Fruit fly (Drosophila melanogaster): ENCODE measurements around the gene grn.

Gene grn

DNA sequence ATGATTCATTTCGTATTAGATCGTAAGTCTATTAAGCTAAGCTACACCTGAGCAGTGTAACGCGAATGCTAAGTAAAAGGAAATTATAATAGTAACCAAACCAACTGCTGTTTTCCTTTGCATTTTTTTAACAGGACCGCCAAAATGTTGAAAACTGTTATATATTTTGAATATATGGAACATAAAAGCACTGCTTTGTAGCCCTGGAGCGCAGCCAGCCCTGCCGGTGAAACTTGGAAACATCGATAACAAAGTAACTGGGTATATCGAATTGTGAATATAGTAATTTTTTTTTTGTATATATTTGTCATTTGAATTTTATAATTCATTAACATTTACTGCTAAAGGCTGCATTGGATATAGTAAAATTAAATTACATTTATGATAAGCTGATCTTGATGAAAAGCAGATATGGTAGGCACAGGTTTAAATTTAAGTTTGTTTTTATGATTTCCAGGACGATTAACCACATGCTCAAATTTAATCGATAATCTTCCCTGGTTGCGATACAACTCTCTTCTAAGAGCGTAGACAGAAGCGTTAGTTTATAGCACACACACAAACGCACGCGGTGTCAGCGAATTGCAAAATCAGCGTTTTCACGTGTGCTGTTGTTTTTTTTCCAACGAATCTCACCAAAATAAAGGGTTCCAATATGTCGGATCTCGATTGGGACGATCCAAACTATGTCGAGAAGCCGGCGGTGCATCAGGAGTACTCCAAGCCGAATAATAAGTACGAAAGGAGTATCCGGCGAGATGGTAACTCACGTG lies 58.9 kb downstream of the grn start, which contains the start of gene CG7878 (continued):
- peak; percentile 58 for TF ChIP-seq CG17829 (tag; optimal IDR thresholded peaks at IDR 0.05)
- peak; percentile 90 for TF ChIP-seq HLH4C (GFP tag; IDR thresholded peaks at IDR 0.05; ENCODE audit: partially characterized antibody)
- TF ChIP-seq CG31388 (GFP tag; optimal IDR thresholded peaks at IDR 0.05), result no peak
- peak; percentile 27 for TF ChIP-seq CG1602 (GFP tag; optimal IDR thresholded peaks at IDR 0.05)
- no peak for TF ChIP-seq D (optimal IDR thresholded peaks at IDR 0.05)
- no peak for TF ChIP-seq D (GFP tag; optimal IDR thresholded peaks at IDR 0.05)
- TF ChIP-seq Usf (GFP tag; optimal IDR thresholded peaks at IDR 0.05), result peak; percentile 14
- TF ChIP-seq pnt (GFP tag; optimal IDR thresholded peaks at IDR 0.05), result peak; percentile 30
- peak; percentile 2 for TF ChIP-seq mirr (GFP tag; optimal IDR thresholded peaks at IDR 0.05)
- TF ChIP-seq scrt (GFP tag; optimal IDR thresholded peaks at IDR 0.05), result peak; percentile 52
- no peak for TF ChIP-seq esg (GFP tag; conservative IDR thresholded peaks at IDR 0.05)
- no peak for TF ChIP-seq hkb (optimal IDR thresholded peaks at IDR 0.05)
- peak; percentile 59 for TF ChIP-seq hkb (GFP tag; IDR thresholded peaks at IDR 0.05)
- peak; percentile 81 for TF ChIP-seq CG12659 (GFP tag; optimal IDR thresholded peaks at IDR 0.05)
- TF ChIP-seq CG15696 (tag; optimal IDR thresholded peaks at IDR 0.05), result peak; percentile 8
- no peak for TF ChIP-seq CG12942 (GFP tag; optimal IDR thresholded peaks at IDR 0.05)
- TF ChIP-seq Sry-δ (GFP tag; optimal IDR thresholded peaks at IDR 0.05), result peak; percentile 73
- peak; percentile 23 for TF ChIP-seq grn (GFP tag; optimal IDR thresholded peaks at IDR 0.05)
- TF ChIP-seq Dfd (GFP tag; optimal IDR thresholded peaks at IDR 0.05), result no peak
- TF ChIP-seq Aef1 (GFP tag; IDR thresholded peaks at IDR 0.05), result 0 out of 3 replicates have a peak, but pooled peaks have one; percentile 32
- TF ChIP-seq vfl (GFP tag; optimal IDR thresholded peaks at IDR 0.05), result peak; percentile 31
- TF ChIP-seq CG3163 (GFP tag; optimal IDR thresholded peaks at IDR 0.05), result no peak
- peak; percentile 53 for TF ChIP-seq chn (GFP tag; optimal IDR thresholded peaks at IDR 0.05)
- TF ChIP-seq CG9797 (GFP tag; optimal IDR thresholded peaks at IDR 0.05), result peak; percentile 6
- TF ChIP-seq CG17612 (GFP tag; IDR thresholded peaks at IDR 0.05), result no peak
- peak; percentile 60 for TF ChIP-seq CG4424 (GFP tag; optimal IDR thresholded peaks at IDR 0.05)
- TF ChIP-seq CG7372 (GFP tag; IDR thresholded peaks at IDR 0.05), result no peak
- TF ChIP-seq PHDP (tag; optimal IDR thresholded peaks at IDR 0.05), result peak; percentile 26
- TF ChIP-seq CG11504 (tag; optimal IDR thresholded peaks at IDR 0.05), result peak; percentile 65
- TF ChIP-seq Hr3 (GFP tag; optimal IDR thresholded peaks at IDR 0.05), result peak; percentile 58
- peak; percentile 26 for TF ChIP-seq gsb-n (tag; optimal IDR thresholded peaks at IDR 0.05)
- TF ChIP-seq slp2 (GFP tag; optimal IDR thresholded peaks at IDR 0.05), result peak; percentile 29
- no peak for TF ChIP-seq Lpt (GFP tag; optimal IDR thresholded peaks at IDR 0.05)
- no peak for TF ChIP-seq sc (optimal IDR thresholded peaks at IDR 0.05)
- no peak for TF ChIP-seq sc (GFP tag; optimal IDR thresholded peaks at IDR 0.05)
- TF ChIP-seq CG12744 (GFP tag; optimal IDR thresholded peaks at IDR 0.05), result peak; percentile 2
- TF ChIP-seq CG14710 (tag; optimal IDR thresholded peaks at IDR 0.05), result peak; percentile 54
- peak; percentile 43 for TF ChIP-seq ftz-f1 (GFP tag; optimal IDR thresholded peaks at IDR 0.05)
- no peak for TF ChIP-seq klu (GFP tag; IDR thresholded peaks at IDR 0.05)
- peak; percentile 39 for TF ChIP-seq dm (GFP tag; optimal IDR thresholded peaks at IDR 0.05)
- no peak for TF ChIP-seq CG13123 (GFP tag; optimal IDR thresholded peaks at IDR 0.05)
- peak; percentile 19 for TF ChIP-seq CG12104 (GFP tag; optimal IDR thresholded peaks at IDR 0.05)
- TF ChIP-seq prd (optimal IDR thresholded peaks at IDR 0.05), result no peak
- 0 out of 3 replicates have a peak, but pooled peaks have one; percentile 40 for TF ChIP-seq prd (GFP tag; IDR thresholded peaks at IDR 0.05)
- TF ChIP-seq ash1 (GFP tag; optimal IDR thresholded peaks at IDR 0.05), result peak; percentile 9
- TF ChIP-seq maf-S (GFP tag; optimal IDR thresholded peaks at IDR 0.05), result no peak
- TF ChIP-seq exex (tag; optimal IDR thresholded peaks at IDR 0.05), result peak; percentile 19
- no peak for TF ChIP-seq CG14965 (GFP tag; optimal IDR thresholded peaks at IDR 0.05; ENCODE audit: borderline replicate concordance)
- TF ChIP-seq CG12155 (GFP tag; optimal IDR thresholded peaks at IDR 0.05), result peak; percentile 54
- peak; percentile 54 for TF ChIP-seq CG18476 (GFP tag; optimal IDR thresholded peaks at IDR 0.05)
- no peak for TF ChIP-seq CG16779 (GFP tag; IDR thresholded peaks at IDR 0.05)

All from whole organism, embryonic.